Fruit fly (Drosophila melanogaster) whole organism, prepupa: ENCODE data around the gene CG2924.
A peak's percentile ranks its signal among the peaks of the same experiment; 100 is the strongest.

ENCODE experiments used
- CG10669 ChIP-seq: fragments of 200-800 bp; sonication (Bioruptor generic); optimal IDR thresholded peaks from 3 replicates; lab custom pipeline; 2018; ENCODE audit warnings: missing biosample characterization, mild to moderate bottlenecking, missing genetic modification characterization, moderate library complexity
- CG3032 ChIP-seq: fragments of 200-800 bp; optimal IDR thresholded peaks from 2 replicates; lab custom pipeline; 2019; ENCODE audit warnings: missing biosample characterization, mild to moderate bottlenecking, missing genetic modification characterization, moderate library complexity
- CG4318 ChIP-seq: fragments of 200-800 bp; sonication (Bioruptor generic); optimal IDR thresholded peaks from 3 replicates; lab custom pipeline; 2017; ENCODE audit warnings: missing biosample characterization, mild to moderate bottlenecking, missing genetic modification characterization
- CG6792 ChIP-seq: fragments of 200-800 bp; sonication (Bioruptor generic); optimal IDR thresholded peaks from 3 replicates; lab custom pipeline; 2016; ENCODE audit warnings: missing biosample characterization, missing genetic modification characterization
- CG6854 ChIP-seq: fragments of 200-800 bp; sonication (Bioruptor generic); optimal IDR thresholded peaks from 2 replicates; lab custom pipeline; 2017; ENCODE audit warnings: missing biosample characterization, mild to moderate bottlenecking, missing genetic modification characterization
- CG8632 ChIP-seq: fragments of 200-800 bp; sonication (Bioruptor generic); optimal IDR thresholded peaks from 3 replicates; lab custom pipeline; 2016; ENCODE audit warnings: missing biosample characterization, missing genetic modification characterization
- Lpt ChIP-seq: fragments of 200-800 bp; sonication (Bioruptor generic); optimal IDR thresholded peaks from 3 replicates; lab custom pipeline; 2016; ENCODE audit warnings: missing biosample characterization, missing genetic modification characterization
- Sox102F ChIP-seq: fragments of 200-800 bp; sonication (Bioruptor generic); optimal IDR thresholded peaks from 2 replicates; lab custom pipeline; 2016; ENCODE audit warnings: missing biosample characterization, mild to moderate bottlenecking, missing genetic modification characterization
- Sox14 ChIP-seq: fragments of 200-800 bp; sonication (Bioruptor generic); optimal IDR thresholded peaks from 3 replicates; lab custom pipeline; 2016; ENCODE audit warnings: missing biosample characterization, missing genetic modification characterization
- cyc ChIP-seq: fragments of 200-800 bp; sonication (Bioruptor generic); optimal IDR thresholded peaks from 3 replicates; lab custom pipeline; 2016; ENCODE audit warnings: missing biosample characterization, missing genetic modification characterization
- dsx ChIP-seq: fragments of 200-800 bp; optimal IDR thresholded peaks from 3 replicates; lab custom pipeline; 2019; ENCODE audit warnings: missing biosample characterization, mild to moderate bottlenecking, missing genetic modification characterization, moderate library complexity; ENCODE audit not compliant: poor library complexity, severe bottlenecking
- fkh ChIP-seq: fragments of 200-800 bp; sonication (Bioruptor generic); optimal IDR thresholded peaks from 3 replicates; lab custom pipeline; 2017; ENCODE audit warnings: missing biosample characterization, mild to moderate bottlenecking, missing genetic modification characterization, moderate library complexity
- pdm3 ChIP-seq: fragments of 200-800 bp; sonication (Bioruptor generic); optimal IDR thresholded peaks from 3 replicates; lab custom pipeline; 2016; ENCODE audit warnings: missing biosample characterization, missing genetic modification characterization
- ss ChIP-seq, 2 experiments: fragments of 200-800 bp; sonication (Bioruptor generic); optimal IDR thresholded peaks; 2 replicates in 1 of 2; 3 replicates in 1 of 2; lab custom pipeline; 2017 to 2018; ENCODE audit warnings: mild to moderate bottlenecking in 2 of 2, missing biosample characterization in 2 of 2, missing genetic modification characterization in 2 of 2, moderate library complexity in 1 of 2

- no peak for TF ChIP-seq ss (GFP tag; optimal IDR thresholded peaks at IDR 0.05; lab: Kevin White, UChicago)
- TF ChIP-seq CG4318: no peak
- TF ChIP-seq CG3032 (tag; lab: Kevin White, UChicago): no peak
- TF ChIP-seq dsx (GFP tag; lab: Kevin White, UChicago): no peak
- TF ChIP-seq fkh (GFP tag; lab: Kevin White, UChicago): no peak
- no peak for TF ChIP-seq CG6792 (GFP tag; lab: Kevin White, UChicago)
- no peak for TF ChIP-seq cyc
- TF ChIP-seq Sox14 (GFP tag; lab: Kevin White, UChicago): no peak
- no peak for TF ChIP-seq Sox102F (GFP tag; lab: Kevin White, UChicago)
- TF ChIP-seq CG10669 (GFP tag; lab: Kevin White, UChicago): peak; percentile 1
- TF ChIP-seq pdm3: no peak
- no peak for TF ChIP-seq CG8632 (GFP tag; lab: Kevin White, UChicago)
- TF ChIP-seq Lpt (GFP tag; lab: Kevin White, UChicago): no peak
- peak; percentile 36 for TF ChIP-seq CG6854 (GFP tag; lab: Kevin White, UChicago)
Observed at dm6 chrX:2295435-2296229, 25.1 kb upstream of the CG2924 start, which contains the start of gene Raf.
